Worm (Caenorhabditis elegans) whole organism, L4 larva: Measurements from ENCODE around the gene nuo-4.
A peak's percentile ranks its signal among the peaks of the same experiment; 100 is the strongest.

Experiments used
- D1046.2 ChIP-seq: fragments of 200-800 bp; sonication (Bioruptor generic); IDR thresholded peaks from 2 replicates; pipeline ENCODE4 v1.3.6; 2022; ENCODE audit warnings: missing genetic modification characterization, missing compliant biosample characterization
- F49E8.2 ChIP-seq: sonication (generic microtip); optimal IDR thresholded peaks from 2 replicates; lab custom pipeline; 2016; ENCODE audit warnings: missing compliant biosample characterization, mild to moderate bottlenecking, missing genetic modification characterization, borderline replicate concordance
- T26A8.4 ChIP-seq: fragments of 200-800 bp; sonication (Bioruptor generic); IDR thresholded peaks from 2 replicates; pipeline ENCODE4 v1.3.6; 2022; ENCODE audit warnings: missing genetic modification characterization, missing compliant biosample characterization
- Y5F2A.4 ChIP-seq: fragments of 200-800 bp; sonication (Bioruptor generic); optimal IDR thresholded peaks from 2 replicates; lab custom pipeline; 2018; ENCODE audit warnings: mild to moderate bottlenecking, missing genetic modification characterization, missing compliant biosample characterization
- ZK546.5 ChIP-seq, 2 experiments: sonication (generic microtip); optimal IDR thresholded peaks; 2 replicates each; lab custom pipeline; 2017; ENCODE audit warnings: missing biosample characterization in 2 of 2, missing genetic modification characterization in 2 of 2
- aha-1 ChIP-seq: fragments of 150-350 bp; peaks from one replicate; lab custom pipeline; 2014; ENCODE audit warnings: missing biosample characterization, missing genetic modification characterization
- ama-1 ChIP-seq: fragments of 150-350 bp; optimal IDR thresholded peaks from 2 replicates; lab custom pipeline; 2014; ENCODE audit warnings: inconsistent platforms, mixed read lengths
- arid-1 ChIP-seq: fragments of 200-800 bp; sonication (Bioruptor generic); conservative IDR thresholded peaks from 2 replicates; pipeline ENCODE4 v1.3.6; 2022; ENCODE audit warnings: missing genetic modification reagents, missing genetic modification characterization, missing compliant biosample characterization
- attf-4 ChIP-seq: sonication (generic microtip); optimal IDR thresholded peaks from 3 replicates; lab custom pipeline; 2017; ENCODE audit warnings: missing biosample characterization, missing genetic modification characterization
- ceh-44 ChIP-seq: fragments of 200-800 bp; sonication (Bioruptor generic); IDR thresholded peaks from 2 replicates; pipeline ENCODE4 v1.3.6; 2022; ENCODE audit warnings: missing genetic modification reagents, missing genetic modification characterization, missing compliant biosample characterization
- ces-1 ChIP-seq: fragments of 150-350 bp; sonication (generic microtip); optimal IDR thresholded peaks from 4 replicates; lab custom pipeline; 2014; ENCODE audit warnings: missing biosample characterization, missing genetic modification reagents, missing genetic modification characterization
- daf-12 ChIP-seq: fragments of 150-350 bp; optimal IDR thresholded peaks from 2 replicates; lab custom pipeline; 2014; ENCODE audit warnings: missing biosample characterization, missing genetic modification reagents, missing genetic modification characterization
- daf-19 ChIP-seq: fragments of 200-800 bp; sonication (Bioruptor generic); conservative IDR thresholded peaks from 2 replicates; pipeline ENCODE4 v1.3.6; 2022; ENCODE audit warnings: missing genetic modification characterization, missing compliant biosample characterization
- dmd-6 ChIP-seq: fragments of 200-800 bp; sonication (Bioruptor generic); IDR thresholded peaks from 2 replicates; pipeline ENCODE4 v1.3.6; 2022; ENCODE audit warnings: missing genetic modification reagents, missing genetic modification characterization, missing compliant biosample characterization
- dpl-1 ChIP-seq: fragments of 150-350 bp; optimal IDR thresholded peaks from 2 replicates; lab custom pipeline; 2014; ENCODE audit warnings: missing biosample characterization, missing genetic modification reagents, missing genetic modification characterization
- duxl-1 ChIP-seq: sonication (generic microtip); optimal IDR thresholded peaks from 2 replicates; lab custom pipeline; 2016; ENCODE audit warnings: mild to moderate bottlenecking, missing genetic modification characterization, moderate library complexity, missing compliant biosample characterization; ENCODE audit not compliant: poor library complexity
- egl-43 ChIP-seq: fragments of 200-800 bp; sonication (Bioruptor generic); IDR thresholded peaks from 2 replicates; pipeline ENCODE4 v1.3.6; 2022; ENCODE audit warnings: missing genetic modification reagents, missing genetic modification characterization, missing compliant biosample characterization
- hmg-1.1 ChIP-seq: fragments of 200-800 bp; sonication (Bioruptor generic); IDR thresholded peaks from 2 replicates; pipeline ENCODE4 v1.3.6; 2022; ENCODE audit warnings: missing genetic modification reagents, missing genetic modification characterization, missing compliant biosample characterization
- jun-1 ChIP-seq: fragments of 150-350 bp; optimal IDR thresholded peaks from 2 replicates; lab custom pipeline; 2014; ENCODE audit warnings: missing biosample characterization, missing genetic modification reagents, missing genetic modification characterization
- lin-1 ChIP-seq: fragments of 200-800 bp; sonication (Bioruptor generic); IDR thresholded peaks from 2 replicates; pipeline ENCODE4 v1.3.6; 2022; ENCODE audit warnings: missing genetic modification reagents, missing genetic modification characterization, missing compliant biosample characterization
- lin-15B ChIP-seq: fragments of 150-350 bp; sonication (generic microtip); optimal IDR thresholded peaks from 3 replicates; lab custom pipeline; 2014; ENCODE audit warnings: missing biosample characterization, missing genetic modification characterization
- lin-29 ChIP-seq: fragments of 200-800 bp; sonication (Bioruptor generic); IDR thresholded peaks from 2 replicates; pipeline ENCODE4 v1.3.6; 2022; ENCODE audit warnings: missing genetic modification reagents, missing genetic modification characterization, missing compliant biosample characterization
- lin-39 ChIP-seq: fragments of 150-350 bp; optimal IDR thresholded peaks from 2 replicates; lab custom pipeline; 2014; ENCODE audit warnings: missing biosample characterization, missing genetic modification reagents, missing genetic modification characterization
- lir-3 ChIP-seq: sonication (generic microtip); optimal IDR thresholded peaks from 2 replicates; lab custom pipeline; 2016; ENCODE audit warnings: mild to moderate bottlenecking, missing genetic modification characterization, missing compliant biosample characterization
- madf-9 ChIP-seq: fragments of 200-800 bp; sonication (Bioruptor generic); conservative IDR thresholded peaks from 2 replicates; pipeline ENCODE4 v1.3.6; 2022; ENCODE audit warnings: missing genetic modification reagents, missing genetic modification characterization, missing compliant biosample characterization
- nhr-102 ChIP-seq: sonication (generic microtip); optimal IDR thresholded peaks from 2 replicates; lab custom pipeline; 2016; ENCODE audit warnings: mild to moderate bottlenecking, missing genetic modification characterization, moderate library complexity, missing compliant biosample characterization
- nhr-11 ChIP-seq: fragments of 150-350 bp; optimal IDR thresholded peaks from 2 replicates; lab custom pipeline; 2014; ENCODE audit warnings: missing biosample characterization, missing genetic modification characterization
- nhr-237 ChIP-seq: sonication (generic microtip); optimal IDR thresholded peaks from 2 replicates; lab custom pipeline; 2017; ENCODE audit warnings: missing biosample characterization, missing genetic modification characterization
- nhr-25 ChIP-seq: sonication (generic microtip); optimal IDR thresholded peaks from 2 replicates; lab custom pipeline; 2017; ENCODE audit warnings: missing genetic modification characterization, mild to moderate bottlenecking, missing compliant biosample characterization, antibody characterized with exemption, moderate library complexity, borderline replicate concordance; ENCODE audit not compliant: insufficient read depth
- nhr-42 ChIP-seq: fragments of 200-800 bp; sonication (Bioruptor generic); IDR thresholded peaks from 2 replicates; pipeline ENCODE4 v1.3.6; 2022; ENCODE audit warnings: missing genetic modification characterization, missing compliant biosample characterization
- nhr-76 ChIP-seq: fragments of 150-350 bp; optimal IDR thresholded peaks from 2 replicates; lab custom pipeline; 2014; ENCODE audit warnings: missing biosample characterization, missing genetic modification characterization
- nhr-77 ChIP-seq: fragments of 150-350 bp; optimal IDR thresholded peaks from 2 replicates; lab custom pipeline; 2014; ENCODE audit warnings: missing biosample characterization, missing genetic modification characterization
- pha-4 ChIP-seq, 2 experiments: fragments of 150-350 bp in 1 of 2; fragments of 200-800 bp in 1 of 2; sonication (Bioruptor generic) in 1 of 2; IDR thresholded peaks in 1 of 2; optimal IDR thresholded peaks in 1 of 2; 2 replicates each; pipeline versions ENCODE4 v1.3.6 to Lab custom; 2014 to 2022; ENCODE audit warnings: missing genetic modification characterization in 2 of 2, missing genetic modification reagents in 2 of 2, missing biosample characterization in 1 of 2, missing compliant biosample characterization in 1 of 2
- sdz-12 ChIP-seq: fragments of 200-800 bp; sonication (Bioruptor generic); optimal IDR thresholded peaks from 2 replicates; lab custom pipeline; 2018; ENCODE audit warnings: mild to moderate bottlenecking, missing genetic modification characterization, missing compliant biosample characterization
- set-16 ChIP-seq: fragments of 200-800 bp; sonication (Bioruptor generic); IDR thresholded peaks from 2 replicates; pipeline ENCODE4 v1.3.6; 2022; ENCODE audit warnings: missing genetic modification reagents, missing genetic modification characterization, missing compliant biosample characterization
- skn-1 ChIP-seq: fragments of 150-350 bp; optimal IDR thresholded peaks from 2 replicates; lab custom pipeline; 2014; ENCODE audit warnings: missing biosample characterization, missing genetic modification characterization
- snpc-4 ChIP-seq: fragments of 150-350 bp; optimal IDR thresholded peaks from 2 replicates; lab custom pipeline; 2014; ENCODE audit warnings: missing biosample characterization, missing genetic modification characterization
- spr-1 ChIP-seq: sonication (generic microtip); optimal IDR thresholded peaks from 2 replicates; lab custom pipeline; 2016; ENCODE audit warnings: mild to moderate bottlenecking, missing genetic modification characterization, missing compliant biosample characterization
- spr-3 ChIP-seq: fragments of 200-800 bp; sonication (Bioruptor generic); optimal IDR thresholded peaks from 2 replicates; lab custom pipeline; 2018; ENCODE audit warnings: mild to moderate bottlenecking, missing genetic modification characterization, missing compliant biosample characterization
- tag-97 ChIP-seq: fragments of 200-800 bp; sonication (Bioruptor generic); IDR thresholded peaks from 2 replicates; pipeline ENCODE4 v1.3.6; 2022; ENCODE audit warnings: missing genetic modification characterization, missing compliant biosample characterization
- unc-130 ChIP-seq: sonication (generic microtip); optimal IDR thresholded peaks from 2 replicates; lab custom pipeline; 2016; ENCODE audit warnings: missing genetic modification reagents, missing genetic modification characterization, missing compliant biosample characterization
- unc-62 ChIP-seq, 3 experiments: fragments of 150-350 bp in 1 of 3; sonication (generic microtip); optimal IDR thresholded peaks in 2 of 3; peaks in 1 of 3; 1 replicate in 1 of 3; 2 replicates in 2 of 3; lab custom pipeline; 2014 to 2017; ENCODE audit warnings: missing biosample characterization in 3 of 3, missing genetic modification characterization in 3 of 3, missing genetic modification reagents in 3 of 3, missing genotype in 1 of 3
- vab-7 ChIP-seq: fragments of 200-800 bp; sonication (Bioruptor generic); IDR thresholded peaks from 2 replicates; pipeline ENCODE4 v1.3.6; 2022; ENCODE audit warnings: missing genetic modification reagents, missing genetic modification characterization, missing compliant biosample characterization
- zip-2 ChIP-seq: fragments of 150-350 bp; optimal IDR thresholded peaks from 2 replicates; lab custom pipeline; 2014; ENCODE audit warnings: missing biosample characterization, missing genetic modification characterization
- ztf-7 ChIP-seq: fragments of 150-350 bp; optimal IDR thresholded peaks from 2 replicates; lab custom pipeline; 2014; ENCODE audit warnings: missing biosample characterization, missing genetic modification characterization

nuo-4 gene

ce11 chrIII:7146341-7146740 is 12.3 kb downstream of the nuo-4 start:
- no peak for TF ChIP-seq spr-1 (tag; lab: Kevin White, UChicago)
- peak; percentile 91 for TF ChIP-seq aha-1 (tag; lab: Kevin White, UChicago)
- 0 out of 2 replicates have a peak, but pooled peaks have one; percentile 12 for TF ChIP-seq T26A8.4 (GFP tag; lab: Robert Waterston, UW)
- TF ChIP-seq snpc-4 (tag; lab: Kevin White, UChicago) = no peak
- TF ChIP-seq lin-39 = no peak
- TF ChIP-seq nhr-237 (tag; lab: Kevin White, UChicago) = no peak
- TF ChIP-seq attf-4 (tag; lab: Kevin White, UChicago) = no peak
- no peak for TF ChIP-seq dmd-6
- TF ChIP-seq dpl-1 (GFP tag; lab: Kevin White, UChicago) = no peak
- no peak for TF ChIP-seq sdz-12 (GFP tag; lab: Kevin White, UChicago)
- TF ChIP-seq, all 104 proteins: peak for 2

ce11 chrIII:7144749-7145148 is 13.9 kb downstream of the nuo-4 start, which contains the start of gene glr-2:
Gene glr-2, minus strand, starts transcription at chrIII:7144959.
- TF ChIP-seq daf-12 (tag; lab: Kevin White, UChicago) (no peak), madf-9 (no peak), ZK546.5 (tag; optimal IDR thresholded peaks at IDR 0.05; lab: Kevin White, UChicago) (no peak), daf-19 (GFP tag; lab: Robert Waterston, UW) (no peak), duxl-1 (tag; lab: Kevin White, UChicago) (no peak), set-16 (GFP tag; lab: Robert Waterston, UW) (no peak), tag-97 (GFP tag; lab: Robert Waterston, UW) (no peak), nhr-42 (GFP tag; lab: Robert Waterston, UW) (no peak), skn-1 (tag; lab: Kevin White, UChicago) (no peak)

- TF ChIP-seq nhr-25 (no peak), jun-1 (tag; lab: Kevin White, UChicago) (no peak), egl-43 (GFP tag; lab: Robert Waterston, UW) (no peak), nhr-102 (tag; lab: Kevin White, UChicago) (peak; percentile 55), arid-1 (GFP tag; lab: Robert Waterston, UW) (peak; percentile 62), spr-3 (GFP tag; lab: Kevin White, UChicago) (no peak), T26A8.4 (GFP tag; lab: Robert Waterston, UW) (peak; percentile 91), lir-3 (tag; lab: Kevin White, UChicago) (no peak), hmg-1.1 (GFP tag; lab: Robert Waterston, UW) (no peak), pha-4 (GFP tag; IDR thresholded peaks at IDR 0.05; lab: Robert Waterston, UW) (no peak), pha-4 (tag; optimal IDR thresholded peaks at IDR 0.05; lab: Kevin White, UChicago) (no peak), vab-7 (GFP tag; lab: Robert Waterston, UW) (no peak), lin-15B (tag; lab: Kevin White, UChicago) (no peak), ces-1 (GFP tag; lab: Kevin White, UChicago) (no peak), F49E8.2 (tag; lab: Kevin White, UChicago) (peak; percentile 68), ZK546.5 (tag; optimal IDR thresholded peaks at IDR 0.05; lab: Kevin White, UChicago) (no peak), ama-1 (lab: Kevin White, UChicago) (peak; percentile 85), daf-12 (tag; lab: Kevin White, UChicago) (no peak), nhr-42 (GFP tag; lab: Robert Waterston, UW) (no peak), D1046.2 (GFP tag; lab: Robert Waterston, UW) (no peak), ztf-7 (no peak), nhr-11 (no peak), ceh-44 (GFP tag; lab: Robert Waterston, UW) (peak; percentile 61; the same call in 1 of the 2 replicates), zip-2 (tag; lab: Kevin White, UChicago) (no peak), snpc-4 (tag; lab: Kevin White, UChicago) (peak; percentile 81), unc-62 (GFP tag; optimal IDR thresholded peaks at IDR 0.05 in 1 of 2; lab: Kevin White, UChicago) (peak in 1 of 2 experiments; percentile 28), unc-62 (tag; optimal IDR thresholded peaks at IDR 0.05; lab: Kevin White, UChicago) (no peak), lin-1 (GFP tag; lab: Robert Waterston, UW) (0 out of 2 replicates have a peak, but pooled peaks have one; percentile 6), unc-130 (no peak), nhr-76 (tag; lab: Kevin White, UChicago) (no peak), lin-29 (GFP tag; lab: Robert Waterston, UW) (no peak), lin-39 (no peak), nhr-77 (tag; lab: Kevin White, UChicago) (no peak), Y5F2A.4 (no peak), attf-4 (tag; lab: Kevin White, UChicago) (no peak)
Observed at ce11 chrIII:7142172-7142601, 16.4 kb downstream of the nuo-4 start.
